Worm (Caenorhabditis elegans) whole organism, early embryonic: Measurements from ENCODE around the gene Y39B6A.43.

Source experiments
- F13C5.2 ChIP-seq: sonication (generic microtip); optimal IDR thresholded peaks from 2 replicates; lab custom pipeline; 2017; ENCODE audit warnings: mild to moderate bottlenecking, missing genetic modification characterization, inconsistent platforms, missing compliant biosample characterization
- ama-1 ChIP-seq: fragments of 150-350 bp; optimal IDR thresholded peaks from 2 replicates; lab custom pipeline; 2014
- ceh-13 ChIP-seq: fragments of 200-800 bp; sonication (Bioruptor generic); optimal IDR thresholded peaks from 2 replicates; lab custom pipeline; 2018; ENCODE audit warnings: mild to moderate bottlenecking, missing genetic modification characterization, missing compliant biosample characterization
- ceh-36 ChIP-seq: sonication (generic microtip); optimal IDR thresholded peaks from 2 replicates; lab custom pipeline; 2016; ENCODE audit warnings: missing genetic modification characterization, inconsistent platforms, missing compliant biosample characterization
- ets-7 ChIP-seq: sonication (generic microtip); optimal IDR thresholded peaks from 2 replicates; lab custom pipeline; 2016; ENCODE audit warnings: missing genotype, missing genetic modification characterization, missing compliant biosample characterization
- hmbx-1 ChIP-seq: sonication (generic microtip); optimal IDR thresholded peaks from 2 replicates; lab custom pipeline; 2016; ENCODE audit warnings: mild to moderate bottlenecking, missing genetic modification characterization, missing compliant biosample characterization
- hmg-4 ChIP-seq: fragments of 200-800 bp; sonication (Bioruptor generic); optimal IDR thresholded peaks from 2 replicates; lab custom pipeline; 2018; ENCODE audit warnings: mild to moderate bottlenecking, missing genetic modification characterization, missing compliant biosample characterization
- tbx-37 ChIP-seq: fragments of 200-800 bp; sonication (Bioruptor generic); conservative IDR thresholded peaks from 2 replicates; pipeline ENCODE4 v1.3.6; 2022; ENCODE audit warnings: missing genetic modification reagents, missing genetic modification characterization, missing compliant biosample characterization

DNA sequence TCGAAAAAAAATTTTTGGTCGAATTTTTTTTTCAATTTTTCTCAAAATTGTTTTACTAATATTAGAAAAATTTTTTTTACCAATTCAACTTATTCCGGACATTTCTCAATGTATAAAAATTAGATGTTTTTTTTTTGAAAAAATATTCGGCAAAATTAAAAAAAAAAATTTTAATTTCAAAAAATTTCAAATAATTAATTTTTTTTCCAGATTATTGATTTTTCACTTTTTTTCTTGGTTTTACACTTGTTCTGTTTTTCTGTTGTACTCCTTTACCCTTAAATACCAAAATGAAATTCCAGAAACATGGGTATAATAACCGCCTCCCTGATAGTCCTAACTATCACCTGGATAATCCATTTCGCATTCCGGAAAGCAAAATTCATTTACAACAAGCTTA, 55.9 kb downstream of the Y39B6A.43 start, which contains the start of gene cyp-42A1:
- no peak for TF ChIP-seq ama-1
- no peak for TF ChIP-seq ceh-13
- no peak for TF ChIP-seq F13C5.2 (tag; lab: Kevin White, UChicago)
- TF ChIP-seq hmg-4 (GFP tag; lab: Kevin White, UChicago), result no peak
- no peak for TF ChIP-seq ceh-36 (tag; lab: Kevin White, UChicago)
- TF ChIP-seq ets-7 (tag; lab: Kevin White, UChicago), result no peak
- TF ChIP-seq hmbx-1, result no peak
- no peak for TF ChIP-seq tbx-37 (GFP tag; lab: Robert Waterston, UW)
